Fruit fly (Drosophila melanogaster): Measurements from ENCODE around the gene CG31517.

DNA sequence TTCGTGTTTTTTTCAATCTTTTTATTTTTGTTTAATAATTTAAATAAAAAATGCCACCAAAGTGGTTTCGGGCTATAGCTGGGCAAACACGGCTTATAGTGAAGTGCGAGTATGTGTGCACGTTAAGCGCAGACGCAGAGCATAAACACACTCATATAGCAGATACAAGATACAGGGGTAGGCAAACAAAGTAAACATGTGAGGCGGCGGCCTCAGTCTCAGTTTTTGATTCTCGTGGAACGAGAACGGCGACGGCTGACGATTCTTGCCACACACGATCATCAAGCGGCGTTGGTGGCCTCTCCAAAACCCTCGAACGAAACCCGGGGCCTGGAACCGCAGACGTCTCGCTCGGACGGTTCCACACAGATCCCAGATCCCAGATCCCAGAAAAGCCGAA is 41.9 kb downstream of the CG31517 start:
- TF ChIP-seq psq (GFP tag; optimal IDR thresholded peaks at IDR 0.05) (no peak), fru (GFP tag; optimal IDR thresholded peaks at IDR 0.05) (no peak), foxo (GFP tag; optimal IDR thresholded peaks at IDR 0.05) (no peak), sage (GFP tag; optimal IDR thresholded peaks at IDR 0.05) (no peak), usp (GFP tag; optimal IDR thresholded peaks at IDR 0.05) (no peak), Hr83 (GFP tag; optimal IDR thresholded peaks at IDR 0.05; ENCODE audit: poor library complexity, severe bottlenecking) (peak; percentile 17), Dfd (GFP tag; optimal IDR thresholded peaks at IDR 0.05) (no peak), OdsH (GFP tag; optimal IDR thresholded peaks at IDR 0.05) (no peak), Hnf4 (GFP tag; optimal IDR thresholded peaks at IDR 0.05) (no peak)
